Fruit fly (Drosophila melanogaster): ENCODE results near the gene mRpL39.

mRpL39 gene

DNA sequence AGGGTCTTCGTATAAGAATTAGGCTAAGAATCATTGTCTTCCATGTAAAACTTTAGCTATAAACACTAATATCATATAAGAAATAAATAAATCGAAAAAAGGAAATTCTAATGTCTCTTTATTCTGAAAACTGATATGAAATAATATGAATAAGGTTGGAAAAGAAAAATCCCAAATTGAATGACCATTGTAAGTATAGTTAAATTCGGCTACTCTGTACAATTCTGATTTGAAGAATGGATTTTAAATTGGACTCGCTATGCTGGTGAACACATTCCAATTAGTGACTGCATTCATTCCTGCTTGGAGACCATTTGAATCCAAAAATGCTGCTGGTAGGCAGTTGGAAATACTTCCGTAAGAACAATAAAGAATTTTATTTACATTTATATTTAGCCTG lies 29.3 kb downstream of the mRpL39 start:
- no peak for TF ChIP-seq dl (GFP tag; optimal IDR thresholded peaks at IDR 0.05; ENCODE audit: insufficient read depth in 1 of 2, partially characterized antibody in 2 of 2)
- no peak for TF ChIP-seq br (GFP tag; optimal IDR thresholded peaks at IDR 0.05)
- no peak for TF ChIP-seq lola (GFP tag; optimal IDR thresholded peaks at IDR 0.05)
- TF ChIP-seq dsf (GFP tag; optimal IDR thresholded peaks at IDR 0.05; ENCODE audit: borderline replicate concordance): no peak
- TF ChIP-seq jim (GFP tag; optimal IDR thresholded peaks at IDR 0.05): no peak
- TF ChIP-seq usp (GFP tag; optimal IDR thresholded peaks at IDR 0.05): no peak
- TF ChIP-seq Dif (GFP tag; optimal IDR thresholded peaks at IDR 0.05; ENCODE audit: partially characterized antibody): no peak
- TF ChIP-seq Sp1 (GFP tag; optimal IDR thresholded peaks at IDR 0.05): no peak
- TF ChIP-seq Hr83 (GFP tag; optimal IDR thresholded peaks at IDR 0.05; ENCODE audit: poor library complexity, severe bottlenecking): no peak
- no peak for TF ChIP-seq CG32264 (GFP tag; optimal IDR thresholded peaks at IDR 0.05)
- TF ChIP-seq dmrt93B (GFP tag; optimal IDR thresholded peaks at IDR 0.05): no peak

DNA sequence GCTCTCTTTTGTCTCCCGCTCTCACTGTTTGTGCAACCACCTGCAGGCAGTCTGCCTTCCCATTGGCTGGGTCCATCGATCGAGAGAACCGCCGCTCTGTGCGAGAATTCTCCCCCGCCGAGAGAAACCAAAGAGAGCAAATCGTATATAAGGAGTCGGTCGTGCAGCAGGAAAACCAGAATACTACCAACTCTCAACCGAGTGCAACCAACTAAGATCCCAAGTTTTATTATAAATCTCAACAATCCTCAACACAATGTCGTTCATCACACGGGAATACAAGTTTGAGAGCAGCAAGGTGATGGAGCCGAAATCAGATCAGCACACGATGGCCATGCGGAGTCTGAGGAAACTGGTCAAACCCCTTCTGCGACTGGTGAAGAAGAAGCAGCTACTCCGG lies 30.3 kb downstream of the mRpL39 start, which contains the start of gene Tom:
Tom (plus strand) TSS at position 174 of the 400 bp plus-strand sequence.
- peak; percentile 14 for TF ChIP-seq Hnf4 (GFP tag; optimal IDR thresholded peaks at IDR 0.05)
- peak; percentile 16 for TF ChIP-seq woc (GFP tag; optimal IDR thresholded peaks at IDR 0.05)
- peak; percentile 56 for TF ChIP-seq Vsx2 (GFP tag; optimal IDR thresholded peaks at IDR 0.05; ENCODE audit: partially characterized antibody)
- TF ChIP-seq usp (GFP tag; optimal IDR thresholded peaks at IDR 0.05): no peak
- peak; percentile 56 for TF ChIP-seq Dif (GFP tag; optimal IDR thresholded peaks at IDR 0.05; ENCODE audit: partially characterized antibody)
- peak in 1 of 2 experiments; percentile 59 for TF ChIP-seq dl (GFP tag; optimal IDR thresholded peaks at IDR 0.05; ENCODE audit: insufficient read depth in 1 of 2, partially characterized antibody in 2 of 2)
- TF ChIP-seq rgr (GFP tag; optimal IDR thresholded peaks at IDR 0.05): no peak
- TF ChIP-seq h (GFP tag; optimal IDR thresholded peaks at IDR 0.05): peak; percentile 26
- TF ChIP-seq Rel (GFP tag; optimal IDR thresholded peaks at IDR 0.05): no peak
- TF ChIP-seq Rel (tag; optimal IDR thresholded peaks at IDR 0.05): no peak
- no peak for TF ChIP-seq CG32264 (GFP tag; optimal IDR thresholded peaks at IDR 0.05)
- no peak for TF ChIP-seq ey (GFP tag; optimal IDR thresholded peaks at IDR 0.05)
- TF ChIP-seq fru (GFP tag; optimal IDR thresholded peaks at IDR 0.05): peak; percentile 25
- no peak for TF ChIP-seq CrebA (GFP tag; optimal IDR thresholded peaks at IDR 0.05; ENCODE audit: borderline replicate concordance)

DNA sequence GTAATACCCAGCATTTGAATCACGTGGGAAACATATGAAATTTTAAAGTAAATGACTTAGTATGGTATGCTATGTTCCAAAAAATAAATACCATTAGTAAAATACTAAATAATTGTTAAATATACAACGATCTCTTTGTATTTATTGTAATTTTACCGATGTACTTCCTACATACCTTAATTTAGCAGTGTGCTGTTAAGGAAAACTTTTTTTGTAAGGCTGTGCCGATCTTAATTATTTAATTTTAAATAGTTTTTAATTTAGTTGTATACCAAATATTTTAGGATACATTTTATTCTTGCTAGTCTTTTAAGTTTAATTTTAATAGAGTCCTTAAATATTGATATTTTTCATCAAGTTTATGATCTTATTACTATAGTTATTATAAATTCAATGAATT lies 30.9 kb downstream of the mRpL39 start:
- TF ChIP-seq CrebA (GFP tag; optimal IDR thresholded peaks at IDR 0.05; ENCODE audit: borderline replicate concordance) (no peak), Rel (GFP tag; optimal IDR thresholded peaks at IDR 0.05) (no peak), Rel (tag; optimal IDR thresholded peaks at IDR 0.05) (no peak), CG9705 (GFP tag; optimal IDR thresholded peaks at IDR 0.05) (no peak), psq (GFP tag; optimal IDR thresholded peaks at IDR 0.05) (no peak), Mio (GFP tag; optimal IDR thresholded peaks at IDR 0.05) (no peak), dl (GFP tag; optimal IDR thresholded peaks at IDR 0.05; ENCODE audit: insufficient read depth in 1 of 2, partially characterized antibody in 2 of 2) (no peak), sage (GFP tag; optimal IDR thresholded peaks at IDR 0.05) (no peak)

DNA sequence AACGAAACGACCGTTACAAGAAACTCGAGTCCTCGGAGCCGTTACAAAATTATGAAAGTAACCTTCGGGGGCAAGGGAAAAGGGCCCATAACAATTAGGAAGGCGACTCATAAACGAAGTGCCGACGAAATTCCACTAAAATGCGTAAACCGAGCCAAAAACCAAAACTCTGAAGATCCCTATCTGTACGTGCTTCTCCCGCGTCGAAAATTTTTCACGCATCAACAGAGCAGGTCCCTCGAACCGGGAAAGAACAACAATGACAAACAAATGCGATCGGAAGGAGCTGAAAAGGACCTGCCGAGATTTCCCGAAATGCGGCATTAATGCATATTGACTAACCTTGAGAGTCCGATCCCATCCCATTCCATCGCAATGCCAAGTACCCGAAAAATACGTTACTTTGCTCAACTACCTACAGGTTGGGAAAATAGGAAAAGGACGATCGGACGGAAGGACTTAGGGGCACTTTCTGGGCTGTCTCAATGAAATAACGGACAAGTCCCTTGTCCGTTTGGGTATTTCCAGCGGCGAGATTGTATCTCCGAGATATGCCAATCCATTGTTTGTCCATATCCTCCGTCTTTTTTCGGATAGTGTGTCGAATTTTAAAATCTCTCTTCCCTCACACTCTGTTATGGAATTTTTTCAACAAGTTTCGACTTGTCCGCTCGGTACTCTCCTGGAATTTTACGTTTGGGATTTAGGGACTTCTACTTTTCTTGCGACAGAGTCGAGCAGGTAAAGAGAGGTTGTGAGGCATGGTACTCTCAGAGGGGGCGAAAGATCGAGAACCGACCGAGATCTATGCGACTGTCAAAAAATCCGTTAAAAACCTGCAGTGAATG lies 31.6 kb downstream of the mRpL39 start:
- TF ChIP-seq Sp1 (GFP tag; optimal IDR thresholded peaks at IDR 0.05): no peak
- TF ChIP-seq N (GFP tag; optimal IDR thresholded peaks at IDR 0.05): no peak
- no peak for TF ChIP-seq Vsx2 (GFP tag; optimal IDR thresholded peaks at IDR 0.05; ENCODE audit: partially characterized antibody)
- TF ChIP-seq Hr78 (GFP tag; optimal IDR thresholded peaks at IDR 0.05): no peak
- no peak for TF ChIP-seq br (GFP tag; optimal IDR thresholded peaks at IDR 0.05)
- TF ChIP-seq GATAd (GFP tag; optimal IDR thresholded peaks at IDR 0.05): no peak
- no peak for TF ChIP-seq lola (GFP tag; optimal IDR thresholded peaks at IDR 0.05)
- no peak for TF ChIP-seq OdsH (GFP tag; optimal IDR thresholded peaks at IDR 0.05)
- no peak for TF ChIP-seq Dif (GFP tag; optimal IDR thresholded peaks at IDR 0.05; ENCODE audit: partially characterized antibody)
- no peak for TF ChIP-seq dl (GFP tag; optimal IDR thresholded peaks at IDR 0.05; ENCODE audit: insufficient read depth in 1 of 2, partially characterized antibody in 2 of 2)
- TF ChIP-seq h (GFP tag; optimal IDR thresholded peaks at IDR 0.05): no peak
- no peak for TF ChIP-seq Hnf4 (GFP tag; optimal IDR thresholded peaks at IDR 0.05)
- TF ChIP-seq Jra (GFP tag; optimal IDR thresholded peaks at IDR 0.05): no peak

All from whole organism, wandering third instar larva.